Worm (Caenorhabditis elegans) whole organism, late embryonic: ENCODE measurements around the gene mob-1.

Source experiments
- C08G9.2 ChIP-seq: sonication (generic microtip); optimal IDR thresholded peaks from 2 replicates; lab custom pipeline; 2016; ENCODE audit warnings: mild to moderate bottlenecking, missing genetic modification characterization, moderate library complexity, missing compliant biosample characterization
- C38D4.7 ChIP-seq: fragments of 200-800 bp; sonication (Bioruptor generic); optimal IDR thresholded peaks from 2 replicates; lab custom pipeline; 2018; ENCODE audit warnings: mild to moderate bottlenecking, missing genetic modification characterization, moderate library complexity, missing compliant biosample characterization
- F13H6.1 ChIP-seq: sonication (generic microtip); optimal IDR thresholded peaks from 2 replicates; lab custom pipeline; 2016; ENCODE audit warnings: missing genetic modification characterization, missing compliant biosample characterization
- K02D7.2 ChIP-seq: sonication (generic microtip); optimal IDR thresholded peaks from 2 replicates; lab custom pipeline; 2017; ENCODE audit warnings: mild to moderate bottlenecking, missing genetic modification characterization, missing compliant biosample characterization
- T23F11.4 ChIP-seq: fragments of 200-800 bp; sonication (Bioruptor generic); optimal IDR thresholded peaks from 2 replicates; lab custom pipeline; 2018; ENCODE audit warnings: mild to moderate bottlenecking, missing genetic modification characterization, missing compliant biosample characterization
- ahr-1 ChIP-seq: sonication (generic microtip); optimal IDR thresholded peaks from 2 replicates; lab custom pipeline; 2016; ENCODE audit warnings: missing genetic modification characterization, missing compliant biosample characterization
- ama-1 ChIP-seq: fragments of 150-350 bp; optimal IDR thresholded peaks from 2 replicates; lab custom pipeline; 2014
- ceh-14 ChIP-seq: sonication (generic microtip); optimal IDR thresholded peaks from 2 replicates; lab custom pipeline; 2016; ENCODE audit warnings: missing genotype, missing genetic modification characterization, missing compliant biosample characterization
- ceh-19 ChIP-seq: fragments of 200-800 bp; sonication (Bioruptor generic); optimal IDR thresholded peaks from 2 replicates; lab custom pipeline; 2018; ENCODE audit warnings: mild to moderate bottlenecking, missing genetic modification characterization, missing compliant biosample characterization
- ceh-24 ChIP-seq: sonication (generic microtip); optimal IDR thresholded peaks from 2 replicates; lab custom pipeline; 2016; ENCODE audit warnings: mild to moderate bottlenecking, missing genetic modification characterization, missing compliant biosample characterization
- ceh-30 ChIP-seq: fragments of 150-350 bp; optimal IDR thresholded peaks from 2 replicates; lab custom pipeline; 2014; ENCODE audit warnings: missing biosample characterization, missing genetic modification characterization
- ceh-31 ChIP-seq: sonication (generic microtip); optimal IDR thresholded peaks from 2 replicates; lab custom pipeline; 2016; ENCODE audit warnings: missing genetic modification characterization, missing compliant biosample characterization
- ceh-9 ChIP-seq: sonication (generic microtip); optimal IDR thresholded peaks from 2 replicates; lab custom pipeline; 2016; ENCODE audit warnings: mild to moderate bottlenecking, missing genetic modification characterization, inconsistent platforms, missing compliant biosample characterization
- dmd-4 ChIP-seq: sonication (generic microtip); optimal IDR thresholded peaks from 2 replicates; lab custom pipeline; 2016; ENCODE audit warnings: borderline replicate concordance, missing genetic modification characterization, missing compliant biosample characterization
- ets-4 ChIP-seq: sonication (generic microtip); optimal IDR thresholded peaks from 2 replicates; lab custom pipeline; 2016; ENCODE audit warnings: missing genetic modification characterization, missing compliant biosample characterization
- fax-1 ChIP-seq: sonication (generic microtip); optimal IDR thresholded peaks from 2 replicates; lab custom pipeline; 2016; ENCODE audit warnings: missing genotype, missing genetic modification characterization, missing compliant biosample characterization
- fkh-6 ChIP-seq: sonication (generic microtip); optimal IDR thresholded peaks from 2 replicates; lab custom pipeline; 2016; ENCODE audit warnings: missing genetic modification characterization, missing compliant biosample characterization
- gmeb-2 ChIP-seq: sonication (generic microtip); optimal IDR thresholded peaks from 2 replicates; lab custom pipeline; 2016; ENCODE audit warnings: missing genetic modification characterization, inconsistent platforms, missing compliant biosample characterization
- hlh-30 ChIP-seq: sonication (generic microtip); optimal IDR thresholded peaks from 2 replicates; lab custom pipeline; 2017; ENCODE audit warnings: antibody characterized with exemption, missing genetic modification characterization, missing compliant biosample characterization; ENCODE audit not compliant: insufficient read depth
- hlh-6 ChIP-seq: sonication (generic microtip); optimal IDR thresholded peaks from 2 replicates; lab custom pipeline; 2016; ENCODE audit warnings: missing genotype, missing genetic modification characterization, missing compliant biosample characterization
- lim-6 ChIP-seq: sonication (generic microtip); optimal IDR thresholded peaks from 2 replicates; lab custom pipeline; 2016; ENCODE audit warnings: missing genetic modification characterization, missing compliant biosample characterization
- lin-11 ChIP-seq: fragments of 200-800 bp; sonication (Bioruptor generic); optimal IDR thresholded peaks from 2 replicates; lab custom pipeline; 2018; ENCODE audit warnings: mild to moderate bottlenecking, missing genetic modification characterization, missing compliant biosample characterization
- madf-2 ChIP-seq: sonication (generic microtip); optimal IDR thresholded peaks from 2 replicates; lab custom pipeline; 2017; ENCODE audit warnings: missing genetic modification characterization, missing compliant biosample characterization
- nfya-1 ChIP-seq: sonication (generic microtip); optimal IDR thresholded peaks from 2 replicates; lab custom pipeline; 2017; ENCODE audit warnings: missing genetic modification characterization, mild to moderate bottlenecking, missing compliant biosample characterization, antibody characterized with exemption, moderate library complexity
- nhr-232 ChIP-seq: sonication (generic microtip); optimal IDR thresholded peaks from 2 replicates; lab custom pipeline; 2016; ENCODE audit warnings: missing genetic modification characterization, missing compliant biosample characterization
- npax-4 ChIP-seq: sonication (generic microtip); optimal IDR thresholded peaks from 2 replicates; lab custom pipeline; 2016; ENCODE audit warnings: missing genetic modification characterization, missing compliant biosample characterization
- odd-2 ChIP-seq: sonication (generic microtip); optimal IDR thresholded peaks from 2 replicates; lab custom pipeline; 2017; ENCODE audit warnings: antibody characterized with exemption, mild to moderate bottlenecking, missing genetic modification characterization, missing compliant biosample characterization
- pag-3 ChIP-seq: sonication (generic microtip); optimal IDR thresholded peaks from 2 replicates; lab custom pipeline; 2016; ENCODE audit warnings: missing compliant biosample characterization, missing genetic modification characterization, borderline replicate concordance
- pha-4 ChIP-seq: fragments of 150-350 bp; optimal IDR thresholded peaks from 2 replicates; lab custom pipeline; 2018; ENCODE audit warnings: missing biosample characterization, missing genetic modification reagents, missing genetic modification characterization
- pqm-1 ChIP-seq: sonication (generic microtip); optimal IDR thresholded peaks from 2 replicates; lab custom pipeline; 2016; ENCODE audit warnings: missing genetic modification characterization, missing compliant biosample characterization
- pros-1 ChIP-seq: fragments of 150-350 bp; optimal IDR thresholded peaks from 2 replicates; lab custom pipeline; 2014; ENCODE audit warnings: missing biosample characterization, missing genetic modification reagents, missing genetic modification characterization
- ref-2 ChIP-seq: sonication (generic microtip); optimal IDR thresholded peaks from 2 replicates; lab custom pipeline; 2016; ENCODE audit warnings: missing genetic modification characterization, missing compliant biosample characterization
- rnt-1 ChIP-seq: sonication (generic microtip); optimal IDR thresholded peaks from 2 replicates; lab custom pipeline; 2016; ENCODE audit warnings: missing genetic modification characterization, missing compliant biosample characterization
- sdc-2 ChIP-seq: sonication (generic microtip); optimal IDR thresholded peaks from 2 replicates; lab custom pipeline; 2016; ENCODE audit warnings: missing genotype, missing genetic modification characterization, missing compliant biosample characterization
- sox-4 ChIP-seq: sonication (generic microtip); optimal IDR thresholded peaks from 2 replicates; lab custom pipeline; 2017; ENCODE audit warnings: mild to moderate bottlenecking, missing genetic modification characterization, inconsistent platforms, missing compliant biosample characterization
- tbx-2 ChIP-seq: sonication (generic microtip); optimal IDR thresholded peaks from 2 replicates; lab custom pipeline; 2016; ENCODE audit warnings: missing genetic modification characterization, missing compliant biosample characterization
- unc-42 ChIP-seq: sonication (generic microtip); optimal IDR thresholded peaks from 2 replicates; lab custom pipeline; 2016; ENCODE audit warnings: missing genotype, missing genetic modification characterization, missing compliant biosample characterization
- unc-55 ChIP-seq: sonication (generic microtip); optimal IDR thresholded peaks from 2 replicates; lab custom pipeline; 2017; ENCODE audit warnings: missing biosample characterization, missing genetic modification reagents, missing genetic modification characterization
- unc-86 ChIP-seq: sonication (generic microtip); optimal IDR thresholded peaks from 2 replicates; lab custom pipeline; 2016; ENCODE audit warnings: missing genetic modification characterization, missing compliant biosample characterization
- zip-5 ChIP-seq: sonication (generic microtip); optimal IDR thresholded peaks from 2 replicates; lab custom pipeline; 2016; ENCODE audit warnings: missing genetic modification characterization, missing compliant biosample characterization
- ztf-16 ChIP-seq: sonication (generic microtip); optimal IDR thresholded peaks from 2 replicates; lab custom pipeline; 2017; ENCODE audit warnings: missing genetic modification characterization, missing compliant biosample characterization

mob-1 gene

DNA sequence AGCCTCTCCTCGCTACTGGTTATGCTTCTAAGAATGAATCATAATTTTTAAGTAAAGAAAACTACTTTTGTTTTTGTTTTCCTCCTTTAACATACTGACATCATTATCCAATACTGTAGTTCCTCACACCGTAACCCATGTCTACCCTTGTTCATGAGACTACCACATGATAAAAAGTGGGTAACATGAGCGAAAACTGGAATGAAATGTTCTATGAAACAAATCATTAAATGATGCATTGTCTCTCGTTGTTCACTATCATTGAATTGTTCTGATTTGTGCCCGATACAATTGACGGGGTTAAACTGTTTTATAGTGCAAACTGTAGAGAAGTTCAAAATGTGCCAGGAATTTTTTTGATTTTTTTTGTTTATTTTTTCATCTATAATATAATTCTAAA lies 37.4 kb downstream of the mob-1 start:
- TF ChIP-seq ceh-19 (GFP tag; lab: Kevin White, UChicago): no peak
- TF ChIP-seq ceh-30: no peak
- TF ChIP-seq ceh-31 (tag; lab: Kevin White, UChicago): no peak
- TF ChIP-seq C08G9.2 (tag; lab: Kevin White, UChicago): no peak
- TF ChIP-seq fax-1 (tag; lab: Kevin White, UChicago): no peak
- no peak for TF ChIP-seq T23F11.4 (GFP tag; lab: Kevin White, UChicago)
- TF ChIP-seq pros-1 (tag; lab: Kevin White, UChicago): no peak
- TF ChIP-seq unc-42: no peak
- no peak for TF ChIP-seq pqm-1
- TF ChIP-seq sdc-2: no peak

DNA sequence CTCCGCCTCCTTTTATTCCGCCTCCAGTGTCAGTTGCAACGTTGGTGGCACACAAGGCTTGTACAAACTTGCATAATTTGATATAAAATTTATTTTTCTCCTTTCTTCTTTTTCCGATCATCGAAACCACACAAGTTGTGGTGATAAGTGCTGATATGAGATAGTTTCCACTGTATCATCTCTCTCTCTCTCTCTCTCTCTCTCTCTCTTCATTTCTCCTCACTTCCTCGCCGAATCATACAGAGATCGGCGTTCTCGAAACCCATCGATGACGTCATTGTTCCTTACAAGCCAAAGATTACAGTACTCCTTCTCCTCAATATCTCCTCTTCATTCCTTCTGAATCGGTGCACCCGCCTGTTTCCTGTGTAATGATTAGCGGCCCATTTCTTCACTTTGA lies 39.0 kb downstream of the mob-1 start, which contains the start of gene nhr-43:
Gene nhr-43 (plus strand): TSS at position 233 of the 400 bp plus-strand sequence.
- TF ChIP-seq nhr-232: no peak
- TF ChIP-seq ceh-24 (tag; lab: Kevin White, UChicago): no peak
- no peak for TF ChIP-seq lim-6 (tag; lab: Kevin White, UChicago)
- no peak for TF ChIP-seq ceh-19 (GFP tag; lab: Kevin White, UChicago)
- TF ChIP-seq ceh-31 (tag; lab: Kevin White, UChicago): no peak

DNA sequence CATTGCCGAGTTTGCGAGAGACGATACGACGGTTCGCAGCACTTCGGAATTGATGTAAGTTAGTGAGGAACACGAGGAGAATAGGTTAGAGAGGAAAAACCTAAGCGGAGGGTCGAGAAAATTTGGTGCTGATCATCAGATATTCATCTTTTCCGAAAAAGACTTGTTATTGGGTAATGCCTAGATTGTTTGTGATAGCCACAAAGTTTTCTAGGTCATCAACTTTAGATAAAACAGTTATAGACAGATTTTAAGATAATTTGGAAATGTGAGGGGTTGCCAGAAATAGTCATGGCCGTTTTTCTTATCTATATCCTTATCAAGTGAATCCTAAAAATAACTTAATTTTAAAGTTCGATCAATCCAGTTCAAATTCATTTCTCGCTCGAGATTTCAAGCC lies 40.0 kb downstream of the mob-1 start:
- no peak for TF ChIP-seq unc-55
- TF ChIP-seq sdc-2: no peak
- TF ChIP-seq fkh-6 (tag; lab: Kevin White, UChicago): no peak
- TF ChIP-seq C38D4.7 (GFP tag; lab: Kevin White, UChicago): no peak
- TF ChIP-seq K02D7.2: no peak
- no peak for TF ChIP-seq pqm-1
- no peak for TF ChIP-seq zip-5
- no peak for TF ChIP-seq C08G9.2 (tag; lab: Kevin White, UChicago)
- no peak for TF ChIP-seq lim-6 (tag; lab: Kevin White, UChicago)
- no peak for TF ChIP-seq npax-4
- TF ChIP-seq rnt-1 (tag; lab: Kevin White, UChicago): no peak
- TF ChIP-seq nhr-232: no peak
- TF ChIP-seq gmeb-2 (tag; lab: Kevin White, UChicago): no peak
- TF ChIP-seq ets-4: no peak

DNA sequence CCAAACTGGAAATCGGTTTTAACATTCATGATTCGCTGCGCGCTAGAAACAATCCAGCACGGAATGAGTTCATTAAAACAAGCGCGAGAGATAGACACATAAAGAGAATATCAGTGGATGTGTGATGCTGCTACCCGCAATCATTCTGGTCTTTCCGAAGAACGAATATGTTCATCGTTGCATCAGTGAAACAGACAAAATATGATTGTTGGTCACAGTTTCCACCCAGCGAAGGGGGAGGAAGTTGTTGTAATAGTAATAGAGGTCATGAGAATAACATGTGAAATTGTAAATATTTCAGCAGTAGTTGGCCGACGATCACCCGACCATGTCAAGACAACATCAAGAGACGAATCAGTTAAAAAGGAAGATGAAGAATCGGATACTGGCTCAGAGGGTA lies 40.9 kb downstream of the mob-1 start:
- TF ChIP-seq nfya-1 (tag; lab: Kevin White, UChicago) (no peak), rnt-1 (tag; lab: Kevin White, UChicago) (no peak), ceh-14 (tag; lab: Kevin White, UChicago) (no peak), hlh-6 (tag; lab: Kevin White, UChicago) (no peak), fax-1 (tag; lab: Kevin White, UChicago) (no peak), ztf-16 (tag; lab: Kevin White, UChicago) (no peak), pha-4 (tag; lab: Kevin White, UChicago) (no peak), nhr-232 (no peak), pag-3 (tag; lab: Kevin White, UChicago) (no peak), unc-55 (no peak), K02D7.2 (no peak), ceh-31 (tag; lab: Kevin White, UChicago) (no peak), tbx-2 (tag; lab: Kevin White, UChicago) (no peak), F13H6.1 (tag; lab: Kevin White, UChicago) (no peak)

DNA sequence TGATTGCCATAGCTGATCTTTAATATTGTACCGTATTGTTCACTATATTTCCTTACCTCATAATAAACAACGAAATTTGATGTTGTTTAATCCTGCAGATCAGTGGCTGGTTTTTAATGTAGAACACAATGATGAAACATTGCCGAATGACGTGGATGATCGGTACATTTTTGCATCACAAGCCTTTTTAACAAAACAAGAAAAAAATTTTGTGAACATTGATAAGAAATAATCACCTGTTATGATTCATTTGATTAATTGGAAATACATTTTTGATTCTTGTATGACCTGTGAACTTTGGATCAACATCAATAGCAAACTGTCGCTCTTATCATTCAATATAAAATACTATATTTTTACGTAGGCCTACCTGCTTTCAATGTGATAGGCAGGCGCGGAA lies 42.5 kb downstream of the mob-1 start:
- no peak for TF ChIP-seq pha-4 (tag; lab: Kevin White, UChicago)
- TF ChIP-seq ztf-16 (tag; lab: Kevin White, UChicago): no peak
- no peak for TF ChIP-seq hlh-30 (tag; lab: Kevin White, UChicago)
- no peak for TF ChIP-seq nfya-1 (tag; lab: Kevin White, UChicago)
- TF ChIP-seq ceh-19 (GFP tag; lab: Kevin White, UChicago): no peak
- TF ChIP-seq ceh-9 (tag; lab: Kevin White, UChicago): no peak
- no peak for TF ChIP-seq odd-2 (tag; lab: Kevin White, UChicago)
- TF ChIP-seq sox-4: no peak
- no peak for TF ChIP-seq fkh-6 (tag; lab: Kevin White, UChicago)
- no peak for TF ChIP-seq unc-86 (tag; lab: Kevin White, UChicago)
- TF ChIP-seq ahr-1 (tag; lab: Kevin White, UChicago): no peak
- TF ChIP-seq ref-2: no peak
- TF ChIP-seq ama-1: no peak
- no peak for TF ChIP-seq lin-11 (tag; lab: Kevin White, UChicago)
- TF ChIP-seq madf-2: no peak
- TF ChIP-seq F13H6.1 (tag; lab: Kevin White, UChicago): no peak
- no peak for TF ChIP-seq ceh-24 (tag; lab: Kevin White, UChicago)
- no peak for TF ChIP-seq dmd-4 (tag; lab: Kevin White, UChicago)
